Worm (Caenorhabditis elegans): Measurements from ENCODE around the gene R01H2.7.

DNA sequence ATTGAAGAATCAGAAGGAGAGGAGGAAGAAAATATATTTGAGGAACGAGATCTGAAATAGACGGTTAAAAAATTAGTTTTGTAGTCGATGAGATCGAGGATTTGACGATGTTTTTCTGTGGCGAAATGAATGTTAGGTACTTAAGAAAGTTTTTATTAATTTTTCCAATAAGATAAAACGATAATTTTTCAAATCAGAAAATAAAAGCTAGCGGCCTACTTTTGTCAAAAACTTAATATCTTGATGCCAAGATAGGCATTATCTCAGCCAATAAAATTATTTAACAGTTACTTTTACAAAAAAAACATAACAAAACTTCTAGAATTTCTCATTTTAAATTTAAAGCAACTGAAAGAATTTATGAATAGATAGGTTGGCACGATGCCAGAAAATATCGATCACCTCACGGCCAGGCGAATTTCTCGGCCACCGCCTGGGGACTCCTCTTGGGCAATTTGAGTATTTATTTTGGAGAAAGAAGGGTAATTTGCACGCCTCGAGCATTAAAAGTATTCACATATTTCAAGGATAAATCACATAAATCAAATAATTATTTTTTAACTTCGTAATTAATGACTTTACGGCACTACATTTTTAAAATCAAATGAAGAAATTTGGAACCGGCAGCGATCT, 42.3 kb upstream of the R01H2.7 start, which contains the start of gene fubl-2:
- no peak for TF ChIP-seq mab-5 (tag; optimal IDR thresholded peaks at IDR 0.05)
- TF ChIP-seq ces-1 (GFP tag; optimal IDR thresholded peaks at IDR 0.05), result peak; percentile 4
- no peak for TF ChIP-seq ztf-11 (tag; optimal IDR thresholded peaks at IDR 0.05)
- TF ChIP-seq nhr-76 (tag; optimal IDR thresholded peaks at IDR 0.05), result no peak
- no peak for TF ChIP-seq unc-62 (GFP tag; optimal IDR thresholded peaks at IDR 0.05)
- TF ChIP-seq lin-13 (tag; optimal IDR thresholded peaks at IDR 0.05), result no peak
- no peak for TF ChIP-seq snpc-4 (tag; optimal IDR thresholded peaks at IDR 0.05)
- TF ChIP-seq ham-2 (GFP tag; optimal IDR thresholded peaks at IDR 0.05), result no peak
- no peak for TF ChIP-seq flh-1 (GFP tag; optimal IDR thresholded peaks at IDR 0.05)
- TF ChIP-seq pha-4 (tag; optimal IDR thresholded peaks at IDR 0.05), result no peak
- TF ChIP-seq elt-1 (tag; optimal IDR thresholded peaks at IDR 0.05; ENCODE audit: borderline replicate concordance, insufficient read depth), result no peak
- TF ChIP-seq nhr-28 (tag; optimal IDR thresholded peaks at IDR 0.05), result no peak
- no peak for TF ChIP-seq nhr-237 (tag; optimal IDR thresholded peaks at IDR 0.05)

Data from whole organism, mixed stage, embryonic.